Fruit fly (Drosophila melanogaster): ENCODE results near the gene Ranbp16.
A peak's percentile ranks its signal among the peaks of the same experiment; 100 is the strongest.

The Ranbp16 gene

dm6 chrX:15889780-15890608 lies 43.7 kb downstream of the Ranbp16 start, which contains the start of the genes MSBP and CG15916 (continued):
- TF ChIP-seq CoRest (tag; optimal IDR thresholded peaks at IDR 0.05) (peak; percentile 73), CG32532 (GFP tag; IDR thresholded peaks at IDR 0.05) (no peak), Chrac-16 (GFP tag; optimal IDR thresholded peaks at IDR 0.05) (peak; percentile 26), Sox100B (GFP tag; optimal IDR thresholded peaks at IDR 0.05) (peak; percentile 21), CG15601 (tag; optimal IDR thresholded peaks at IDR 0.05) (peak; percentile 12), Abd-B (GFP tag; optimal IDR thresholded peaks at IDR 0.05) (no peak), nom (GFP tag; optimal IDR thresholded peaks at IDR 0.05) (peak; percentile 69), gce (GFP tag; IDR thresholded peaks at IDR 0.05) (no peak), CG11723 (GFP tag; optimal IDR thresholded peaks at IDR 0.05) (peak; percentile 61), CG16815 (GFP tag; optimal IDR thresholded peaks at IDR 0.05) (peak; percentile 26), Hmx (GFP tag; optimal IDR thresholded peaks at IDR 0.05) (no peak), chn (GFP tag; optimal IDR thresholded peaks at IDR 0.05) (no peak), Oli (tag; optimal IDR thresholded peaks at IDR 0.05) (peak; percentile 34), CG16779 (GFP tag; IDR thresholded peaks at IDR 0.05) (no peak), CG18262 (tag; optimal IDR thresholded peaks at IDR 0.05) (peak; percentile 48), gfzf (GFP tag; optimal IDR thresholded peaks at IDR 0.05) (peak; percentile 59), Mes4 (GFP tag; optimal IDR thresholded peaks at IDR 0.05) (no peak), sug (tag; optimal IDR thresholded peaks at IDR 0.05) (peak; percentile 20), CG13775 (GFP tag; optimal IDR thresholded peaks at IDR 0.05) (peak; percentile 50), az2 (GFP tag; optimal IDR thresholded peaks at IDR 0.05) (peak; percentile 9), CG10979 (tag; optimal IDR thresholded peaks at IDR 0.05) (peak; percentile 27), CG14860 (GFP tag; IDR thresholded peaks at IDR 0.05; ENCODE audit: partially characterized antibody) (0 out of 3 replicates have a peak, but pooled peaks have one; percentile 29), sc (optimal IDR thresholded peaks at IDR 0.05) (no peak), sc (GFP tag; optimal IDR thresholded peaks at IDR 0.05) (peak; percentile 8), NFAT (GFP tag; IDR thresholded peaks at IDR 0.05) (no peak), bsh (GFP tag; optimal IDR thresholded peaks at IDR 0.05) (peak in 1 of 2 experiments; percentile 33), sd (tag; optimal IDR thresholded peaks at IDR 0.05) (no peak), Kr (GFP tag; optimal IDR thresholded peaks at IDR 0.05) (no peak), CG16813 (GFP tag; IDR thresholded peaks at IDR 0.05; ENCODE audit: partially characterized antibody) (no peak), Hr3 (GFP tag; optimal IDR thresholded peaks at IDR 0.05) (peak; percentile 22), CG7372 (GFP tag; IDR thresholded peaks at IDR 0.05) (peak; percentile 20; the same call in 1 of the 2 replicates), toy (GFP tag; IDR thresholded peaks at IDR 0.05) (no peak), tin (GFP tag; optimal IDR thresholded peaks at IDR 0.05) (peak; percentile 22), Hr78 (GFP tag; optimal IDR thresholded peaks at IDR 0.05) (peak in 1 of 2 experiments; percentile 87), Med (GFP tag) (peak; percentile 53), ewg (GFP tag; optimal IDR thresholded peaks at IDR 0.05) (peak; percentile 3), D (optimal IDR thresholded peaks at IDR 0.05) (no peak), D (GFP tag; optimal IDR thresholded peaks at IDR 0.05) (peak; percentile 37), CG15269 (tag; optimal IDR thresholded peaks at IDR 0.05) (peak; percentile 15), CG18599 (GFP tag; optimal IDR thresholded peaks at IDR 0.05) (peak; percentile 13), CG43689 (GFP tag; IDR thresholded peaks at IDR 0.05) (no peak), CG7745 (tag; optimal IDR thresholded peaks at IDR 0.05) (no peak), amos (GFP tag; IDR thresholded peaks at IDR 0.05; ENCODE audit: partially characterized antibody) (0 out of 2 replicates have a peak, but pooled peaks have one; percentile 24), Hand (GFP tag; optimal IDR thresholded peaks at IDR 0.05) (no peak), CG2712 (tag; optimal IDR thresholded peaks at IDR 0.05) (peak; percentile 41), Elba2 (GFP tag; optimal IDR thresholded peaks at IDR 0.05) (peak; percentile 13), Nf-YC (tag; optimal IDR thresholded peaks at IDR 0.05) (peak; percentile 14), CG15514 (GFP tag; optimal IDR thresholded peaks at IDR 0.05) (peak; percentile 34)
